Worm (Caenorhabditis elegans) whole organism, late embryonic: Measurements from ENCODE around the gene F36H9.5.

ENCODE experiments used
- elt-2 ChIP-seq: sonication (generic microtip); optimal IDR thresholded peaks from 2 replicates; lab custom pipeline; 2016; ENCODE audit warnings: missing genetic modification reagents, missing genetic modification characterization, missing compliant biosample characterization
- pag-3 ChIP-seq: sonication (generic microtip); optimal IDR thresholded peaks from 2 replicates; lab custom pipeline; 2016; ENCODE audit warnings: missing compliant biosample characterization, missing genetic modification characterization, borderline replicate concordance
- unc-55 ChIP-seq: sonication (generic microtip); optimal IDR thresholded peaks from 2 replicates; lab custom pipeline; 2017; ENCODE audit warnings: missing biosample characterization, missing genetic modification reagents, missing genetic modification characterization

DNA sequence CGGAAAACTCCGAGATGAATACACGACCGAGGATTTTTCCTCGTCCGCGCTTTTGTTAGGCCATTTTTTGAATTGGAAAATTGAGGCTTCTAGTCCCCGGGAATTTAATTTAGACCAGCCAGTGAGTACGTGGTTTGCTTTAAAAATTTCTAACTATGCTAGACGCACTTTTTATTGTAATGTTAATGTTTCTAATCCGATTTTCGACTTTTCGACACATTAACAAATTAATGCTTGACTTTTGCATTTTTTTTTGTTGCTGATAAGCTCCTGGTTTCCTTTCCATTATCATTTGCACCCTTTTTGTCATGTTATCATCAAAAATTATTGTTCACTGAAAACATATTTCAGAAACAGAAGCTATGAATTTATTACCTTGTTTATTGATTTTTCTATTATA lies 25.0 kb downstream of the F36H9.5 start, which contains the start of gene clec-204:
- TF ChIP-seq elt-2 (tag; lab: Kevin White, UChicago) (no peak), unc-55 (GFP tag; lab: Kevin White, UChicago) (no peak), pag-3 (tag; lab: Kevin White, UChicago) (no peak)
